Worm (Caenorhabditis elegans): Measurements from ENCODE around the gene ZC404.16.

ce11 chrV:6778457-6778856 is 4.8 kb upstream of the ZC404.16 start:
- TF ChIP-seq alr-1 (tag; optimal IDR thresholded peaks at IDR 0.05) (no peak), unc-62 (GFP tag; optimal IDR thresholded peaks at IDR 0.05) (no peak), ztf-4 (tag; optimal IDR thresholded peaks at IDR 0.05) (no peak), blmp-1 (tag; optimal IDR thresholded peaks at IDR 0.05; ENCODE audit: insufficient read depth) (no peak), lin-39 (tag; optimal IDR thresholded peaks at IDR 0.05) (no peak), R02D3.7 (tag; optimal IDR thresholded peaks at IDR 0.05) (no peak), ceh-82 (tag; optimal IDR thresholded peaks at IDR 0.05) (no peak), ztf-11 (tag; optimal IDR thresholded peaks at IDR 0.05) (no peak), ama-1 (optimal IDR thresholded peaks at IDR 0.05) (no peak), nhr-11 (tag; optimal IDR thresholded peaks at IDR 0.05) (no peak), lin-13 (GFP tag; optimal IDR thresholded peaks at IDR 0.05) (no peak), snpc-4 (tag; optimal IDR thresholded peaks at IDR 0.05) (no peak), nhr-237 (tag; optimal IDR thresholded peaks at IDR 0.05) (no peak), unc-55 (GFP tag; optimal IDR thresholded peaks at IDR 0.05) (no peak)
